Worm (Caenorhabditis elegans): Measurements from ENCODE around the gene K09F6.11.

K09F6.11 gene

DNA sequence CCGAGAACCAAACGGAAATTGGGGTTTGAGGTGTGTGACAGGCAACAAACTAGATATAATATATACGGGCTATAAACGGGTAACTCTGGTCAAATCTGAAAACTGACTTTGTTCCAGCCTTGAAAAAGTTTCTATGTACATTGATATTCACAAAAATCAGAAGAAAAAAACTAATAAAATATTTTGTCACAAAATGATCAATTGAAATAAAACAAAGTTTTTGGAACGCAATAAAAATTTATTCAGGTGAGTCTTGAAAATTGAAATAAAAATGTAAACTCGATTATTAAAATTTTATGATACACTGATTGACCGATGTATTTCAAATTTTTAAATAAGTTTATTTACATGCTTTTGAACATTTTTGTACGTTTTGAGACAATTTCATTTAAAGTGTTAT lies 22.4 kb downstream of the K09F6.11 start, which contains the start of gene B0281.6:
Gene B0281.6, minus strand, starts transcription at position 101 of the 400 bp plus-strand sequence.
- TF ChIP-seq mes-4 (tag; optimal IDR thresholded peaks at IDR 0.05) (no peak), T26A5.8 (tag; optimal IDR thresholded peaks at IDR 0.05) (no peak), tbp1 (GFP tag; optimal IDR thresholded peaks at IDR 0.05) (no peak), ceh-79 (tag; optimal IDR thresholded peaks at IDR 0.05) (no peak), F57A8.1 (GFP tag; optimal IDR thresholded peaks at IDR 0.05) (no peak), sptf-2 (GFP tag; optimal IDR thresholded peaks at IDR 0.05) (no peak), nhr-80 (tag; optimal IDR thresholded peaks at IDR 0.05) (no peak), hrde-1 (tag; optimal IDR thresholded peaks at IDR 0.05; ENCODE audit: borderline replicate concordance) (no peak), let-526 (GFP tag; IDR thresholded peaks at IDR 0.05) (no peak)

- no peak for TF ChIP-seq F57A8.1 (GFP tag; optimal IDR thresholded peaks at IDR 0.05)
- no peak for TF ChIP-seq attf-3 (GFP tag; conservative IDR thresholded peaks at IDR 0.05)
- TF ChIP-seq B0261.1 (tag; optimal IDR thresholded peaks at IDR 0.05), result peak; percentile 54
- TF ChIP-seq rpc-1 (optimal IDR thresholded peaks at IDR 0.05), result peak; percentile 46
- peak; percentile 70 for TF ChIP-seq rpc-1 (tag; optimal IDR thresholded peaks at IDR 0.05)
- peak; percentile 86 for TF ChIP-seq tbp1 (GFP tag; optimal IDR thresholded peaks at IDR 0.05)
These were observed 24.6 kb downstream of the K09F6.11 start for ce11 chrII:2304575-2304974.

DNA sequence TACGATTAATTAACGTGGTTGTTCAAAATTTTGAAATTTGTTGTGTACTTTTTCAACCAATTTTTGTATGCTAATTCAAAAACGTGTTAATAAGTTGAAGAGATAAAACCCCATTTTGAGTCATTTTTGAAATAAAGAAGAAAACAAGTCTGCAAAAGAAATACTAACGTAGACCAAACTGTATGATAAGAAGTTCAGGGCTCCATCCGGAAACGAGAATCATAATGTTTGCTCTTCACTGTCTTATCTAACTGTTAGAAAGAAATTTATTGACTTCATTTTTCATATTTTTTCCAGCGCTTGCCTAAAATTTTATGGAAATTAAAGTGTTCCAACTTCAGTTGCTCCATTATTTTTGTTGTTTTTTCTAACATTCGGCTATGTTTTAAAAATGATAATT lies 25.6 kb downstream of the K09F6.11 start:
- peak; percentile 62 for TF ChIP-seq nhr-80 (tag; optimal IDR thresholded peaks at IDR 0.05)
- TF ChIP-seq lsy-27 (tag; optimal IDR thresholded peaks at IDR 0.05; ENCODE audit: borderline replicate concordance, insufficient read depth), result no peak

ce11 chrII:2306741-2307140 lies 26.8 kb downstream of the K09F6.11 start, which contains the start of gene B0281.3:
Gene B0281.3, plus strand, starts transcription at chrII:2307041.
- TF ChIP-seq egrh-3 (GFP tag; IDR thresholded peaks at IDR 0.05) (no peak), zfh-2 (GFP tag; conservative IDR thresholded peaks at IDR 0.05) (no peak), madf-3 (GFP tag; IDR thresholded peaks at IDR 0.05) (no peak), snpc-1.1 (tag; optimal IDR thresholded peaks at IDR 0.05; ENCODE audit: insufficient read depth) (no peak), C06A6.2 (GFP tag; conservative IDR thresholded peaks at IDR 0.05) (no peak), nhr-27 (tag; optimal IDR thresholded peaks at IDR 0.05) (no peak), snpc-1.3 (tag; optimal IDR thresholded peaks at IDR 0.05; ENCODE audit: insufficient read depth) (no peak), egl-44 (GFP tag; IDR thresholded peaks at IDR 0.05) (no peak), rec-8 (tag; optimal IDR thresholded peaks at IDR 0.05) (no peak), let-526 (GFP tag; IDR thresholded peaks at IDR 0.05) (no peak), ceh-40 (GFP tag; IDR thresholded peaks at IDR 0.05) (no peak), nhr-80 (tag; optimal IDR thresholded peaks at IDR 0.05) (no peak), T26A5.8 (tag; optimal IDR thresholded peaks at IDR 0.05) (no peak), xnd-1 (tag; optimal IDR thresholded peaks at IDR 0.05) (no peak), F52B5.7 (tag; optimal IDR thresholded peaks at IDR 0.05) (no peak), hrde-1 (tag; optimal IDR thresholded peaks at IDR 0.05; ENCODE audit: borderline replicate concordance) (no peak), dpl-1 (GFP tag; optimal IDR thresholded peaks at IDR 0.05) (no peak), ztf-6 (GFP tag; IDR thresholded peaks at IDR 0.05) (no peak), Y56A3A.18 (GFP tag; IDR thresholded peaks at IDR 0.05) (no peak)

ce11 chrII:2312747-2313146 lies 32.8 kb downstream of the K09F6.11 start, which contains the start of the genes trim-21 and B0281.1:
Gene trim-21, minus strand, starts transcription at chrII:2312847.
Gene B0281.1, plus strand, starts transcription at chrII:2313067.
- TF ChIP-seq ztf-6 (GFP tag; IDR thresholded peaks at IDR 0.05), result no peak
- TF ChIP-seq egl-18 (GFP tag; IDR thresholded peaks at IDR 0.05), result no peak
